Fruit fly (Drosophila melanogaster): ENCODE data around the gene CG14342.

CG14342 gene

dm6 chr2L:1177522-1177921 lies 26.5 kb upstream of the CG14342 start, which contains the start of gene CG4896:
Gene CG4896 (plus strand): TSS chr2L:1177690.
- peak; percentile 53 for TF ChIP-seq CG1620 (GFP tag; optimal IDR thresholded peaks at IDR 0.05)
- no peak for TF ChIP-seq CG14711 (tag; optimal IDR thresholded peaks at IDR 0.05)
- TF ChIP-seq Hr96 (GFP tag; optimal IDR thresholded peaks at IDR 0.05) = no peak
- TF ChIP-seq Crg-1 (GFP tag; optimal IDR thresholded peaks at IDR 0.05) = peak; percentile 37
- peak; percentile 52 for TF ChIP-seq bab1 (GFP tag; optimal IDR thresholded peaks at IDR 0.05)
- TF ChIP-seq ovo (GFP tag; optimal IDR thresholded peaks at IDR 0.05) = no peak
- TF ChIP-seq CG11617 (GFP tag; optimal IDR thresholded peaks at IDR 0.05) = no peak
- peak; percentile 40 for TF ChIP-seq CG7101 (tag; optimal IDR thresholded peaks at IDR 0.05)
- peak; percentile 11 for TF ChIP-seq cic (GFP tag; optimal IDR thresholded peaks at IDR 0.05)
- TF ChIP-seq pad (GFP tag; optimal IDR thresholded peaks at IDR 0.05) = peak; percentile 21

dm6 chr2L:1183799-1184198 lies 20.2 kb upstream of the CG14342 start, which contains the start of the genes CG5126 and Tgt:
Gene CG5126 (minus strand): TSS chr2L:1184020.
Gene Tgt (plus strand): TSS chr2L:1184065.
- TF ChIP-seq cnc (optimal IDR thresholded peaks at IDR 0.05) (no peak), Mnt (GFP tag; optimal IDR thresholded peaks at IDR 0.05) (peak; percentile 83)

dm6 chr2L:1185642-1186497 lies 18.1 kb upstream of the CG14342 start, which contains the start of gene CG5001:
Gene CG5001 (plus strand): TSS chr2L:1185757.
- no peak for TF ChIP-seq Clk (GFP tag; optimal IDR thresholded peaks at IDR 0.05)
- TF ChIP-seq CG12768 (GFP tag; optimal IDR thresholded peaks at IDR 0.05) = peak; percentile 61
- no peak for TF ChIP-seq tj (GFP tag; optimal IDR thresholded peaks at IDR 0.05)
- no peak for TF ChIP-seq cnc (optimal IDR thresholded peaks at IDR 0.05)
- TF ChIP-seq CG33017 (tag; optimal IDR thresholded peaks at IDR 0.05) = peak; percentile 69
- no peak for TF ChIP-seq toe (GFP tag; optimal IDR thresholded peaks at IDR 0.05)
- TF ChIP-seq CG11617 (GFP tag; optimal IDR thresholded peaks at IDR 0.05) = peak; percentile 49
- peak; percentile 61 for TF ChIP-seq Mnt (GFP tag; optimal IDR thresholded peaks at IDR 0.05)
- peak; percentile 38 for TF ChIP-seq CG7045 (GFP tag; optimal IDR thresholded peaks at IDR 0.05)
- TF ChIP-seq pad (GFP tag; optimal IDR thresholded peaks at IDR 0.05) = no peak
- peak; percentile 56 for TF ChIP-seq bab1 (GFP tag; optimal IDR thresholded peaks at IDR 0.05)
- TF ChIP-seq Crg-1 (GFP tag; optimal IDR thresholded peaks at IDR 0.05) = no peak
- no peak for TF ChIP-seq CG5204 (GFP tag; optimal IDR thresholded peaks at IDR 0.05)
- TF ChIP-seq Hr96 (GFP tag; optimal IDR thresholded peaks at IDR 0.05) = no peak
- TF ChIP-seq kay (GFP tag; ENCODE audit: borderline replicate concordance) = peak; percentile 79
- TF ChIP-seq CG1620 (GFP tag; optimal IDR thresholded peaks at IDR 0.05) = peak; percentile 22
- TF ChIP-seq CG7101 (tag; optimal IDR thresholded peaks at IDR 0.05) = peak; percentile 83
- TF ChIP-seq CG14711 (tag; optimal IDR thresholded peaks at IDR 0.05) = peak; percentile 76
- TF ChIP-seq cic (GFP tag; optimal IDR thresholded peaks at IDR 0.05) = peak; percentile 98
- peak; percentile 38 for TF ChIP-seq ovo (GFP tag; optimal IDR thresholded peaks at IDR 0.05)

dm6 chr2L:1199166-1199565 lies 4.8 kb upstream of the CG14342 start, which contains the start of the genes CG5139 and CG43348:
Gene CG5139 (minus strand): TSS chr2L:1199266.
Gene CG43348 (plus strand): TSS chr2L:1199412.
- no peak for TF ChIP-seq CG11617 (GFP tag; optimal IDR thresholded peaks at IDR 0.05)
- TF ChIP-seq CG14711 (tag; optimal IDR thresholded peaks at IDR 0.05) = no peak
- no peak for TF ChIP-seq bab1 (GFP tag; optimal IDR thresholded peaks at IDR 0.05)
- no peak for TF ChIP-seq CG1620 (GFP tag; optimal IDR thresholded peaks at IDR 0.05)
- no peak for TF ChIP-seq ovo (GFP tag; optimal IDR thresholded peaks at IDR 0.05)
- no peak for TF ChIP-seq CG12768 (GFP tag; optimal IDR thresholded peaks at IDR 0.05)
- TF ChIP-seq cic (GFP tag; optimal IDR thresholded peaks at IDR 0.05) = no peak
- no peak for TF ChIP-seq CG5204 (GFP tag; optimal IDR thresholded peaks at IDR 0.05)
- no peak for TF ChIP-seq toe (GFP tag; optimal IDR thresholded peaks at IDR 0.05)
- no peak for TF ChIP-seq CG7101 (tag; optimal IDR thresholded peaks at IDR 0.05)
- no peak for TF ChIP-seq cnc (optimal IDR thresholded peaks at IDR 0.05)
- TF ChIP-seq Clk (GFP tag; optimal IDR thresholded peaks at IDR 0.05) = no peak
- no peak for TF ChIP-seq Crg-1 (GFP tag; optimal IDR thresholded peaks at IDR 0.05)
- no peak for TF ChIP-seq kay (GFP tag; ENCODE audit: borderline replicate concordance)
- TF ChIP-seq Hr96 (GFP tag; optimal IDR thresholded peaks at IDR 0.05) = no peak
- no peak for TF ChIP-seq Mnt (GFP tag; optimal IDR thresholded peaks at IDR 0.05)
- TF ChIP-seq CG7045 (GFP tag; optimal IDR thresholded peaks at IDR 0.05) = no peak
- TF ChIP-seq tj (GFP tag; optimal IDR thresholded peaks at IDR 0.05) = no peak
- no peak for TF ChIP-seq pad (GFP tag; optimal IDR thresholded peaks at IDR 0.05)
- TF ChIP-seq CG33017 (tag; optimal IDR thresholded peaks at IDR 0.05) = no peak

dm6 chr2L:1199912-1200721 lies 3.9 kb upstream of the CG14342 start, which contains the start of the genes CG43349 and CG5011:
Gene CG43349 (plus strand): TSS chr2L:1200205.
Gene CG5011 (plus strand): TSS chr2L:1200671.
- TF ChIP-seq toe (GFP tag; optimal IDR thresholded peaks at IDR 0.05) (no peak), kay (GFP tag; ENCODE audit: borderline replicate concordance) (peak; percentile 75)

- TF ChIP-seq cic (GFP tag; optimal IDR thresholded peaks at IDR 0.05) (peak; percentile 38), toe (GFP tag; optimal IDR thresholded peaks at IDR 0.05) (no peak), CG33017 (tag; optimal IDR thresholded peaks at IDR 0.05) (no peak), kay (GFP tag; ENCODE audit: borderline replicate concordance) (peak; percentile 83), CG1620 (GFP tag; optimal IDR thresholded peaks at IDR 0.05) (no peak)
These were observed 2.6 kb upstream of the CG14342 start for dm6 chr2L:1201396-1201837.

Measured in whole organism, adult.